Worm (Caenorhabditis elegans) whole organism, L4 larva: ENCODE data around the gene col-186.

Experiments
- D1046.2 ChIP-seq: fragments of 200-800 bp; sonication (Bioruptor generic); IDR thresholded peaks from 2 replicates; pipeline ENCODE4 v1.3.6; 2022; ENCODE audit warnings: missing genetic modification characterization, missing compliant biosample characterization
- F44E2.7 ChIP-seq: fragments of 200-800 bp; sonication (Bioruptor generic); IDR thresholded peaks from 2 replicates; pipeline ENCODE4 v2.1.2; 2022; ENCODE audit warnings: missing genetic modification characterization, missing compliant biosample characterization
- Y5F2A.4 ChIP-seq: fragments of 200-800 bp; sonication (Bioruptor generic); optimal IDR thresholded peaks from 2 replicates; lab custom pipeline; 2018; ENCODE audit warnings: mild to moderate bottlenecking, missing genetic modification characterization, missing compliant biosample characterization
- Y75B8A.6 ChIP-seq: fragments of 200-800 bp; sonication (Bioruptor generic); IDR thresholded peaks from 2 replicates; pipeline ENCODE4 v1.3.6; 2022; ENCODE audit warnings: missing genetic modification reagents, missing genetic modification characterization, missing compliant biosample characterization
- aha-1 ChIP-seq: fragments of 150-350 bp; peaks from one replicate; lab custom pipeline; 2014; ENCODE audit warnings: missing biosample characterization, missing genetic modification characterization
- ceh-44 ChIP-seq: fragments of 200-800 bp; sonication (Bioruptor generic); IDR thresholded peaks from 2 replicates; pipeline ENCODE4 v1.3.6; 2022; ENCODE audit warnings: missing genetic modification reagents, missing genetic modification characterization, missing compliant biosample characterization
- daf-12 ChIP-seq: fragments of 150-350 bp; optimal IDR thresholded peaks from 2 replicates; lab custom pipeline; 2014; ENCODE audit warnings: missing biosample characterization, missing genetic modification reagents, missing genetic modification characterization
- daf-16 ChIP-seq, 3 experiments: sonication (generic microtip); optimal IDR thresholded peaks; 2 replicates each; lab custom pipeline; 2016 to 2017; ENCODE audit warnings: missing genetic modification characterization in 3 of 3, missing genetic modification reagents in 3 of 3, mild to moderate bottlenecking in 2 of 3, missing compliant biosample characterization in 2 of 3, missing biosample characterization in 1 of 3, moderate library complexity in 1 of 3
- dmd-8 ChIP-seq: fragments of 200-800 bp; sonication (Bioruptor generic); IDR thresholded peaks from 2 replicates; pipeline ENCODE4 v1.3.6; 2022; ENCODE audit warnings: missing genetic modification characterization, missing compliant biosample characterization
- dmd-9 ChIP-seq: fragments of 200-800 bp; sonication (Bioruptor generic); IDR thresholded peaks from 2 replicates; pipeline ENCODE4 v1.3.6; 2022; ENCODE audit warnings: missing genetic modification reagents, missing genetic modification characterization, missing compliant biosample characterization
- dpl-1 ChIP-seq: fragments of 150-350 bp; optimal IDR thresholded peaks from 2 replicates; lab custom pipeline; 2014; ENCODE audit warnings: missing biosample characterization, missing genetic modification reagents, missing genetic modification characterization
- egl-27 ChIP-seq: sonication (generic microtip); optimal IDR thresholded peaks from 3 replicates; lab custom pipeline; 2017; ENCODE audit warnings: missing biosample characterization, missing genetic modification reagents, missing genetic modification characterization
- egl-43 ChIP-seq: fragments of 200-800 bp; sonication (Bioruptor generic); IDR thresholded peaks from 2 replicates; pipeline ENCODE4 v1.3.6; 2022; ENCODE audit warnings: missing genetic modification reagents, missing genetic modification characterization, missing compliant biosample characterization
- fkh-10 ChIP-seq: fragments of 150-350 bp; optimal IDR thresholded peaks from 2 replicates; lab custom pipeline; 2014; ENCODE audit warnings: missing biosample characterization, missing genetic modification reagents, missing genetic modification characterization
- gei-8 ChIP-seq: fragments of 200-800 bp; sonication (Bioruptor generic); optimal IDR thresholded peaks from 2 replicates; lab custom pipeline; 2018; ENCODE audit warnings: mild to moderate bottlenecking, missing genetic modification characterization, missing compliant biosample characterization
- hlh-30 ChIP-seq: sonication (generic microtip); optimal IDR thresholded peaks from 2 replicates; lab custom pipeline; 2017; ENCODE audit warnings: antibody characterized with exemption, mild to moderate bottlenecking, missing genetic modification characterization, missing compliant biosample characterization; ENCODE audit not compliant: insufficient read depth
- lin-13 ChIP-seq: fragments of 150-350 bp; optimal IDR thresholded peaks from 2 replicates; lab custom pipeline; 2014; ENCODE audit warnings: missing biosample characterization, missing genetic modification reagents, missing genetic modification characterization
- lir-3 ChIP-seq: sonication (generic microtip); optimal IDR thresholded peaks from 2 replicates; lab custom pipeline; 2016; ENCODE audit warnings: mild to moderate bottlenecking, missing genetic modification characterization, missing compliant biosample characterization
- lsy-2 ChIP-seq, 2 experiments: fragments of 150-350 bp in 1 of 2; sonication (generic microtip) in 1 of 2; optimal IDR thresholded peaks; 2 replicates each; lab custom pipeline; 2014 to 2017; ENCODE audit warnings: missing biosample characterization in 2 of 2, missing genetic modification characterization in 2 of 2
- nhr-102 ChIP-seq: sonication (generic microtip); optimal IDR thresholded peaks from 2 replicates; lab custom pipeline; 2016; ENCODE audit warnings: mild to moderate bottlenecking, missing genetic modification characterization, moderate library complexity, missing compliant biosample characterization
- nhr-11 ChIP-seq: fragments of 150-350 bp; optimal IDR thresholded peaks from 2 replicates; lab custom pipeline; 2014; ENCODE audit warnings: missing biosample characterization, missing genetic modification characterization
- nhr-111 ChIP-seq: fragments of 200-800 bp; sonication (Bioruptor generic); optimal IDR thresholded peaks from 2 replicates; lab custom pipeline; 2018; ENCODE audit warnings: mild to moderate bottlenecking, missing genetic modification characterization, missing compliant biosample characterization
- nhr-28 ChIP-seq: fragments of 150-350 bp; optimal IDR thresholded peaks from 2 replicates; lab custom pipeline; 2014; ENCODE audit warnings: missing biosample characterization, missing genetic modification characterization
- nhr-48 ChIP-seq: sonication (generic microtip); optimal IDR thresholded peaks from 2 replicates; lab custom pipeline; 2016; ENCODE audit warnings: mild to moderate bottlenecking, missing genetic modification characterization, missing compliant biosample characterization
- pqm-1 ChIP-seq: sonication (generic microtip); optimal IDR thresholded peaks from 2 replicates; lab custom pipeline; 2017; ENCODE audit warnings: missing biosample characterization, missing genetic modification characterization
- set-16 ChIP-seq: fragments of 200-800 bp; sonication (Bioruptor generic); IDR thresholded peaks from 2 replicates; pipeline ENCODE4 v1.3.6; 2022; ENCODE audit warnings: missing genetic modification reagents, missing genetic modification characterization, missing compliant biosample characterization
- skn-1 ChIP-seq: fragments of 150-350 bp; optimal IDR thresholded peaks from 2 replicates; lab custom pipeline; 2014; ENCODE audit warnings: missing biosample characterization, missing genetic modification characterization
- tra-1 ChIP-seq: fragments of 200-800 bp; sonication (Bioruptor generic); IDR thresholded peaks from 2 replicates; pipeline ENCODE4 v1.3.6; 2022; ENCODE audit warnings: missing genetic modification reagents, missing genetic modification characterization, missing compliant biosample characterization
- unc-39 ChIP-seq: sonication (generic microtip); optimal IDR thresholded peaks from 2 replicates; lab custom pipeline; 2017; ENCODE audit warnings: missing biosample characterization, missing genetic modification characterization
- unc-62 ChIP-seq, 3 experiments: fragments of 150-350 bp in 1 of 3; sonication (generic microtip); optimal IDR thresholded peaks in 2 of 3; peaks in 1 of 3; 1 replicate in 1 of 3; 2 replicates in 2 of 3; lab custom pipeline; 2014 to 2017; ENCODE audit warnings: missing biosample characterization in 3 of 3, missing genetic modification characterization in 3 of 3, missing genetic modification reagents in 3 of 3, missing genotype in 1 of 3
- ztf-11 ChIP-seq: fragments of 150-350 bp; optimal IDR thresholded peaks from 2 replicates; lab custom pipeline; 2014; ENCODE audit warnings: missing biosample characterization, missing genetic modification characterization
- ztf-7 ChIP-seq: fragments of 150-350 bp; optimal IDR thresholded peaks from 2 replicates; lab custom pipeline; 2014; ENCODE audit warnings: missing biosample characterization, missing genetic modification characterization

The col-186 gene

ce11 chrX:15951194-15951593 lies at the start of gene col-186:
TSS of gene col-186 (plus strand) at chrX:15951494.
- TF ChIP-seq lin-13 (GFP tag; lab: Kevin White, UChicago) = no peak
- no peak for TF ChIP-seq egl-43
- TF ChIP-seq unc-62 (GFP tag; optimal IDR thresholded peaks at IDR 0.05 in 1 of 2; lab: Kevin White, UChicago) = peak in 1 of 2 experiments; percentile 86
- no peak for TF ChIP-seq unc-62 (tag; optimal IDR thresholded peaks at IDR 0.05; lab: Kevin White, UChicago)

DNA sequence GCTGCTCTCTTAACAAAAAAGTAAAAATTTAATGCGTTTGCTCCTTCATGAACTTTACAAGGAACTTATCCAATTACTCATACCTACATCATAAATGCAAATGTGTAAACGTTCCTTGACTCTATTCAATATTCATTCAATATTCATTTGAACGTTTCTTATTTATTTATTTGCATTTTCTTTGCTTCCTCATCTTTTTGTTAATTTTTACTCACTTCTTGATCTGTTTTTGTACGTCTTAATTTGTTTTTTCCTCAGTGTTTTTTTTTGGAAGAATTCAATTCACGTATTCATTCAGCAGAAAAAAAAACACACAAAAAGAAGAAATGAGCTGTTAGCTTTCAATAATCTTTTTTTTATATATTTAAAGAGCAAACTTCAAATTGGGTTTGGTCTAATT lies 48.5 kb upstream of the col-186 start:
- TF ChIP-seq unc-62 (GFP tag; optimal IDR thresholded peaks at IDR 0.05 in 1 of 2; lab: Kevin White, UChicago) (peak in 1 of 2 experiments; percentile 89), unc-62 (tag; optimal IDR thresholded peaks at IDR 0.05; lab: Kevin White, UChicago) (no peak), dpl-1 (GFP tag; lab: Kevin White, UChicago) (no peak), lsy-2 (tag; optimal IDR thresholded peaks at IDR 0.05; lab: Kevin White, UChicago) (no peak)

DNA sequence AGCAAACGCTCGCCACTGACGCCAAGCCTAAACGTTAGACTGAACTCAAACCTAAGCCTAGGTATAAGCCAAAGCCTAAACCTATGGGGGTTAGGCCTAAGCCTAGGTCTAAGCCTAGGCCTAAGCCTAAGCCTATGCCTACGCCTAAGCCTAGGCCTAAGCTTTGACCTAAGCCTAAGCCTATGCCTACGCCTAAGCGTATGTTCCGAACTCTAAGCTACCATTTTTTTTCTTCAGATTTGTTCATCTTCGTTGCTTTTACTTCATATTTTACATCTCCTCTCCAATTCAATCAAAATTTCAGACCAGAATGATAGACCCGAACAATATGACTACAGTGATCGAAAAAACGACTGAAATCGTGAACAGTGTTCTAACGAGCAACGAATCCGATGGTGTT lies 41.0 kb upstream of the col-186 start, which contains the start of gene npr-33:
TSS of gene npr-33 (plus strand) at position 301 of the 400 bp plus-strand sequence.
- TF ChIP-seq lir-3 (no peak), nhr-11 (tag; lab: Kevin White, UChicago) (no peak), daf-12 (tag; lab: Kevin White, UChicago) (no peak), pqm-1 (no peak)
- TF ChIP-seq, all 104 proteins: peak for 0

- TF ChIP-seq nhr-102 (tag; lab: Kevin White, UChicago) = no peak
- no peak for TF ChIP-seq fkh-10 (GFP tag; lab: Kevin White, UChicago)
- no peak for TF ChIP-seq egl-27 (tag; lab: Kevin White, UChicago)
- TF ChIP-seq nhr-28 (tag; lab: Kevin White, UChicago) = no peak
- TF ChIP-seq Y75B8A.6 (GFP tag; lab: Robert Waterston, UW) = no peak
- no peak for TF ChIP-seq D1046.2 (GFP tag; lab: Robert Waterston, UW)
- TF ChIP-seq unc-39 (tag; lab: Kevin White, UChicago) = no peak
- TF ChIP-seq ztf-11 (tag; lab: Kevin White, UChicago) = no peak
- TF ChIP-seq dmd-8 (GFP tag; lab: Robert Waterston, UW) = no peak
- no peak for TF ChIP-seq gei-8 (GFP tag; lab: Kevin White, UChicago)
- peak; percentile 15 for TF ChIP-seq aha-1 (tag; lab: Kevin White, UChicago)
- no peak for TF ChIP-seq ceh-44 (GFP tag; lab: Robert Waterston, UW)
- TF ChIP-seq egl-43 = no peak
- TF ChIP-seq nhr-111 = no peak
- no peak for TF ChIP-seq hlh-30 (tag; lab: Kevin White, UChicago)
- no peak for TF ChIP-seq ztf-7
- TF ChIP-seq dmd-9 = 0 out of 2 replicates have a peak, but pooled peaks have one; percentile 20
- TF ChIP-seq nhr-48 = no peak
- TF ChIP-seq set-16 (GFP tag; lab: Robert Waterston, UW) = peak; percentile 88
- TF ChIP-seq Y5F2A.4 = no peak
- no peak for TF ChIP-seq skn-1 (tag; lab: Kevin White, UChicago)
- no peak for TF ChIP-seq daf-16 (GFP tag; optimal IDR thresholded peaks at IDR 0.05; lab: Kevin White, UChicago)
- no peak for TF ChIP-seq daf-16 (tag; optimal IDR thresholded peaks at IDR 0.05; lab: Kevin White, UChicago)
- TF ChIP-seq F44E2.7 (GFP tag; lab: Robert Waterston, UW) = no peak
Measured at ce11 chrX:15912841-15913240, 38.5 kb upstream of the col-186 start.

- peak in 1 of 2 experiments; percentile 96 for TF ChIP-seq unc-62 (GFP tag; optimal IDR thresholded peaks at IDR 0.05 in 1 of 2; lab: Kevin White, UChicago)
- TF ChIP-seq unc-62 (tag; optimal IDR thresholded peaks at IDR 0.05; lab: Kevin White, UChicago) = no peak
- no peak for TF ChIP-seq tra-1 (GFP tag; lab: Robert Waterston, UW)
Measured at ce11 chrX:15915774-15916173, 35.5 kb upstream of the col-186 start.
